Worm (Caenorhabditis elegans): ENCODE measurements around the gene C15H11.13.

C15H11.13 gene

ce11 chrV:14347234-14347826, 47.5 kb upstream of the C15H11.13 start, which contains the start of gene cept-2 (continued):
- TF ChIP-seq ceh-22 (tag; optimal IDR thresholded peaks at IDR 0.05) (no peak), ztf-16 (tag; optimal IDR thresholded peaks at IDR 0.05) (peak; percentile 57), C38D4.7 (GFP tag; optimal IDR thresholded peaks at IDR 0.05) (no peak), lim-6 (tag; optimal IDR thresholded peaks at IDR 0.05) (peak; percentile 73), gmeb-2 (tag; optimal IDR thresholded peaks at IDR 0.05) (peak; percentile 21), ceh-14 (tag; optimal IDR thresholded peaks at IDR 0.05) (peak; percentile 76), pha-2 (tag; optimal IDR thresholded peaks at IDR 0.05) (no peak), pax-1 (tag; optimal IDR thresholded peaks at IDR 0.05) (peak; percentile 75), dve-1 (tag; optimal IDR thresholded peaks at IDR 0.05) (peak; percentile 56), K09A11.1 (tag; optimal IDR thresholded peaks at IDR 0.05; ENCODE audit: insufficient read depth) (peak; percentile 21), odd-2 (tag; optimal IDR thresholded peaks at IDR 0.05) (no peak), F13H6.1 (tag; optimal IDR thresholded peaks at IDR 0.05) (peak; percentile 30), sox-4 (tag; optimal IDR thresholded peaks at IDR 0.05) (no peak), sdc-2 (tag; optimal IDR thresholded peaks at IDR 0.05) (no peak), ama-1 (optimal IDR thresholded peaks at IDR 0.05) (no peak), tbx-7 (tag; optimal IDR thresholded peaks at IDR 0.05) (peak; percentile 65), unc-42 (tag; optimal IDR thresholded peaks at IDR 0.05) (peak; percentile 83), ceh-19 (GFP tag; optimal IDR thresholded peaks at IDR 0.05) (no peak), ref-2 (tag; optimal IDR thresholded peaks at IDR 0.05) (peak; percentile 91), hlh-13 (GFP tag; optimal IDR thresholded peaks at IDR 0.05) (no peak), lin-11 (tag; optimal IDR thresholded peaks at IDR 0.05) (no peak), unc-86 (tag; optimal IDR thresholded peaks at IDR 0.05) (peak; percentile 59), K02D7.2 (tag; optimal IDR thresholded peaks at IDR 0.05) (no peak), ets-4 (tag; optimal IDR thresholded peaks at IDR 0.05) (peak; percentile 46), tbx-2 (tag; optimal IDR thresholded peaks at IDR 0.05) (peak; percentile 87)

ce11 chrV:14350498-14350897, 44.3 kb upstream of the C15H11.13 start:
- TF ChIP-seq sdc-2 (tag; optimal IDR thresholded peaks at IDR 0.05) (no peak), zip-5 (tag; optimal IDR thresholded peaks at IDR 0.05) (no peak), pros-1 (tag; optimal IDR thresholded peaks at IDR 0.05) (no peak), tbx-2 (tag; optimal IDR thresholded peaks at IDR 0.05) (no peak), unc-3 (GFP tag; conservative IDR thresholded peaks at IDR 0.05) (no peak), unc-3 (tag; optimal IDR thresholded peaks at IDR 0.05) (no peak), lim-6 (tag; optimal IDR thresholded peaks at IDR 0.05) (no peak)

ce11 chrV:14350949-14351348, 43.9 kb upstream of the C15H11.13 start:
- TF ChIP-seq rnt-1 (tag; optimal IDR thresholded peaks at IDR 0.05) = peak; percentile 60
- TF ChIP-seq sdc-2 (tag; optimal IDR thresholded peaks at IDR 0.05) = peak; percentile 3
- TF ChIP-seq unc-55 (GFP tag; optimal IDR thresholded peaks at IDR 0.05) = no peak
- no peak for TF ChIP-seq ttx-3 (tag; optimal IDR thresholded peaks at IDR 0.05)
- peak; percentile 38 for TF ChIP-seq ets-4 (tag; optimal IDR thresholded peaks at IDR 0.05)
- no peak for TF ChIP-seq ceh-22 (tag; optimal IDR thresholded peaks at IDR 0.05)
- no peak for TF ChIP-seq hlh-13 (GFP tag; optimal IDR thresholded peaks at IDR 0.05)
- no peak for TF ChIP-seq elt-4 (tag; optimal IDR thresholded peaks at IDR 0.05)
- TF ChIP-seq K09A11.1 (tag; optimal IDR thresholded peaks at IDR 0.05; ENCODE audit: insufficient read depth) = no peak
- TF ChIP-seq ceh-19 (GFP tag; optimal IDR thresholded peaks at IDR 0.05) = no peak
- no peak for TF ChIP-seq sox-4 (tag; optimal IDR thresholded peaks at IDR 0.05)
- TF ChIP-seq che-1 (tag; optimal IDR thresholded peaks at IDR 0.05) = no peak
- no peak for TF ChIP-seq Y22D7AL.16 (tag; optimal IDR thresholded peaks at IDR 0.05)
- TF ChIP-seq pha-2 (tag; optimal IDR thresholded peaks at IDR 0.05) = no peak
- TF ChIP-seq tbx-7 (tag; optimal IDR thresholded peaks at IDR 0.05) = no peak
- no peak for TF ChIP-seq nhr-11 (tag; optimal IDR thresholded peaks at IDR 0.05)
- peak; percentile 58 for TF ChIP-seq pros-1 (tag; optimal IDR thresholded peaks at IDR 0.05)
- TF ChIP-seq zip-5 (tag; optimal IDR thresholded peaks at IDR 0.05) = no peak
- no peak for TF ChIP-seq ceh-6 (GFP tag; optimal IDR thresholded peaks at IDR 0.05)
- peak; percentile 79 for TF ChIP-seq ceh-18 (tag; optimal IDR thresholded peaks at IDR 0.05)
- TF ChIP-seq ceh-31 (tag; optimal IDR thresholded peaks at IDR 0.05) = peak; percentile 78
- no peak for TF ChIP-seq elt-2 (tag; optimal IDR thresholded peaks at IDR 0.05)
- TF ChIP-seq eyg-1 (tag; optimal IDR thresholded peaks at IDR 0.05) = no peak
- no peak for TF ChIP-seq pag-3 (tag; optimal IDR thresholded peaks at IDR 0.05; ENCODE audit: borderline replicate concordance)
- TF ChIP-seq sox-2 (GFP tag; IDR thresholded peaks at IDR 0.05) = no peak
- TF ChIP-seq nhr-232 (tag; optimal IDR thresholded peaks at IDR 0.05) = no peak
- no peak for TF ChIP-seq dmd-4 (tag; optimal IDR thresholded peaks at IDR 0.05; ENCODE audit: borderline replicate concordance)
- no peak for TF ChIP-seq hlh-30 (tag; optimal IDR thresholded peaks at IDR 0.05; ENCODE audit: insufficient read depth)
- TF ChIP-seq ref-2 (tag; optimal IDR thresholded peaks at IDR 0.05) = peak; percentile 54
- TF ChIP-seq fax-1 (tag; optimal IDR thresholded peaks at IDR 0.05) = no peak
- no peak for TF ChIP-seq lim-6 (tag; optimal IDR thresholded peaks at IDR 0.05)
- TF ChIP-seq ceh-45 (GFP tag; IDR thresholded peaks at IDR 0.05) = no peak

Data from whole organism, late embryonic.